Fruit fly (Drosophila melanogaster): Measurements from ENCODE around the gene CG31287.

DNA sequence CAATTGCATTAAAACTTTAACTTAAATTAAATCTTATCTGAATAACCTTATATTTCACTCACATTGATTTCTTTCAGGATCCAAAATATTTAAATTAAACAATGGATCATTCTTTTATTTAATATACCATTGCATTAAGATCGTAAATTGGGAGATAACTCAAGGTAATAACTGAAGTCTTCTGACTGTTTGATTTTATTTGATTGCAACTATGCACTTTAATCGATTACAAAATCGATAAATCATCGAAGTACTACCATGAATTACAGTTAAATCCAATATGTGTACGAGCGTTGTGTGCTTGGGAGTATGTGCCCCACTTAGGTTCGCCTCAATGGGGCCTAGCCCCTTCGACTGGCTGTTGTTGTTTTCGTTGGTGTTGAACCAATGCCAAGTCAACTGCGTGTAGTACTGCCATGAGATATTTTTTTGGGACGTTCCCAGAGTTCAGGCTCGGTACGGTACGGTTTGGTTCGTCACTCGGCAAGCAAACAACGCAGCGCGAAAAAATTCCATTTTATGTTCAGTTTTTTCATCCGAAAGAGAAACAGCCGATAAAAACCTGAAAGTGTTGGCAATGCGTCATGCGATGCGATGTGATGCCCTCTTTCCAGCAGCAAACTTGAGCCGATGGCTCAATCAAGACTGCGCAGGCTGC, 8.8 kb downstream of the CG31287 start:
- TF ChIP-seq pan (optimal IDR thresholded peaks at IDR 0.05): no peak
- no peak for TF ChIP-seq EcR (GFP tag; optimal IDR thresholded peaks at IDR 0.05)
- TF ChIP-seq psq (optimal IDR thresholded peaks at IDR 0.05): no peak
